Worm (Caenorhabditis elegans) whole organism, L4 larva: ENCODE data around the gene ZK470.6.

Source experiments
- D1046.2 ChIP-seq: fragments of 200-800 bp; sonication (Bioruptor generic); IDR thresholded peaks from 2 replicates; pipeline ENCODE4 v1.3.6; 2022; ENCODE audit warnings: missing genetic modification characterization, missing compliant biosample characterization
- F10B5.3 ChIP-seq: sonication (generic microtip); optimal IDR thresholded peaks from 2 replicates; lab custom pipeline; 2016; ENCODE audit warnings: mild to moderate bottlenecking, missing genetic modification characterization, missing compliant biosample characterization
- F44E2.7 ChIP-seq: fragments of 200-800 bp; sonication (Bioruptor generic); IDR thresholded peaks from 2 replicates; pipeline ENCODE4 v2.1.2; 2022; ENCODE audit warnings: missing genetic modification characterization, missing compliant biosample characterization
- T26A8.4 ChIP-seq: fragments of 200-800 bp; sonication (Bioruptor generic); IDR thresholded peaks from 2 replicates; pipeline ENCODE4 v1.3.6; 2022; ENCODE audit warnings: missing genetic modification characterization, missing compliant biosample characterization
- Y5F2A.4 ChIP-seq: fragments of 200-800 bp; sonication (Bioruptor generic); optimal IDR thresholded peaks from 2 replicates; lab custom pipeline; 2018; ENCODE audit warnings: mild to moderate bottlenecking, missing genetic modification characterization, missing compliant biosample characterization
- ZK546.5 ChIP-seq, 2 experiments: sonication (generic microtip); optimal IDR thresholded peaks; 2 replicates each; lab custom pipeline; 2017; ENCODE audit warnings: missing biosample characterization in 2 of 2, missing genetic modification characterization in 2 of 2
- aha-1 ChIP-seq: fragments of 150-350 bp; peaks from one replicate; lab custom pipeline; 2014; ENCODE audit warnings: missing biosample characterization, missing genetic modification characterization
- aly-2 ChIP-seq: sonication (generic microtip); optimal IDR thresholded peaks from 2 replicates; lab custom pipeline; 2018; ENCODE audit warnings: missing biosample characterization, missing genetic modification characterization
- ceh-82 ChIP-seq: sonication (generic microtip); optimal IDR thresholded peaks from 2 replicates; lab custom pipeline; 2017; ENCODE audit warnings: missing biosample characterization, missing genetic modification characterization
- daf-16 ChIP-seq, 3 experiments: sonication (generic microtip); optimal IDR thresholded peaks; 2 replicates each; lab custom pipeline; 2016 to 2017; ENCODE audit warnings: missing genetic modification characterization in 3 of 3, missing genetic modification reagents in 3 of 3, mild to moderate bottlenecking in 2 of 3, missing compliant biosample characterization in 2 of 3, missing biosample characterization in 1 of 3, moderate library complexity in 1 of 3
- daf-8 ChIP-seq: fragments of 200-800 bp; sonication (Bioruptor generic); IDR thresholded peaks from 2 replicates; pipeline ENCODE4 v1.3.6; 2022; ENCODE audit warnings: missing genetic modification characterization, missing compliant biosample characterization
- dmd-6 ChIP-seq: fragments of 200-800 bp; sonication (Bioruptor generic); IDR thresholded peaks from 2 replicates; pipeline ENCODE4 v1.3.6; 2022; ENCODE audit warnings: missing genetic modification reagents, missing genetic modification characterization, missing compliant biosample characterization
- dmd-9 ChIP-seq: fragments of 200-800 bp; sonication (Bioruptor generic); IDR thresholded peaks from 2 replicates; pipeline ENCODE4 v1.3.6; 2022; ENCODE audit warnings: missing genetic modification reagents, missing genetic modification characterization, missing compliant biosample characterization
- gei-8 ChIP-seq: fragments of 200-800 bp; sonication (Bioruptor generic); optimal IDR thresholded peaks from 2 replicates; lab custom pipeline; 2018; ENCODE audit warnings: mild to moderate bottlenecking, missing genetic modification characterization, missing compliant biosample characterization
- hif-1 ChIP-seq, 2 experiments: sonication (generic microtip); optimal IDR thresholded peaks; 2 replicates each; lab custom pipeline; 2016 to 2017; ENCODE audit warnings: missing compliant biosample characterization in 2 of 2, missing genetic modification characterization in 2 of 2, missing genetic modification reagents in 2 of 2, missing genotype in 2 of 2, mild to moderate bottlenecking in 1 of 2
- hlh-11 ChIP-seq: fragments of 200-800 bp; sonication (Bioruptor generic); optimal IDR thresholded peaks from 2 replicates; lab custom pipeline; 2018; ENCODE audit warnings: mild to moderate bottlenecking, missing genetic modification characterization, missing compliant biosample characterization
- hlh-30 ChIP-seq: sonication (generic microtip); optimal IDR thresholded peaks from 2 replicates; lab custom pipeline; 2017; ENCODE audit warnings: antibody characterized with exemption, mild to moderate bottlenecking, missing genetic modification characterization, missing compliant biosample characterization; ENCODE audit not compliant: insufficient read depth
- lsy-2 ChIP-seq, 2 experiments: fragments of 150-350 bp in 1 of 2; sonication (generic microtip) in 1 of 2; optimal IDR thresholded peaks; 2 replicates each; lab custom pipeline; 2014 to 2017; ENCODE audit warnings: missing biosample characterization in 2 of 2, missing genetic modification characterization in 2 of 2
- mdl-1 ChIP-seq, 2 experiments: fragments of 150-350 bp in 1 of 2; sonication (generic microtip) in 1 of 2; optimal IDR thresholded peaks; 2 replicates each; lab custom pipeline; 2014 to 2017; ENCODE audit warnings: missing biosample characterization in 2 of 2, missing genetic modification characterization in 2 of 2
- mdt-29 ChIP-seq: fragments of 200-800 bp; sonication (Bioruptor generic); IDR thresholded peaks from 2 replicates; pipeline ENCODE4 v1.3.6; 2022; ENCODE audit warnings: missing genetic modification reagents, missing genetic modification characterization, missing compliant biosample characterization
- mxl-2 ChIP-seq: fragments of 200-800 bp; sonication (Bioruptor generic); conservative IDR thresholded peaks from 2 replicates; pipeline ENCODE4 v1.3.6; 2022; ENCODE audit warnings: missing genetic modification reagents, missing genetic modification characterization, missing compliant biosample characterization
- mxl-3 ChIP-seq: fragments of 200-800 bp; sonication (Bioruptor generic); optimal IDR thresholded peaks from 2 replicates; lab custom pipeline; 2018; ENCODE audit warnings: mild to moderate bottlenecking, missing genetic modification characterization, missing compliant biosample characterization
- nhr-111 ChIP-seq: fragments of 200-800 bp; sonication (Bioruptor generic); optimal IDR thresholded peaks from 2 replicates; lab custom pipeline; 2018; ENCODE audit warnings: mild to moderate bottlenecking, missing genetic modification characterization, missing compliant biosample characterization
- nhr-25 ChIP-seq: sonication (generic microtip); optimal IDR thresholded peaks from 2 replicates; lab custom pipeline; 2017; ENCODE audit warnings: missing genetic modification characterization, mild to moderate bottlenecking, missing compliant biosample characterization, antibody characterized with exemption, moderate library complexity, borderline replicate concordance; ENCODE audit not compliant: insufficient read depth
- nhr-28 ChIP-seq: fragments of 150-350 bp; optimal IDR thresholded peaks from 2 replicates; lab custom pipeline; 2014; ENCODE audit warnings: missing biosample characterization, missing genetic modification characterization
- nhr-48 ChIP-seq: sonication (generic microtip); optimal IDR thresholded peaks from 2 replicates; lab custom pipeline; 2016; ENCODE audit warnings: mild to moderate bottlenecking, missing genetic modification characterization, missing compliant biosample characterization
- rbr-2 ChIP-seq: sonication (generic microtip); optimal IDR thresholded peaks from 2 replicates; lab custom pipeline; 2016; ENCODE audit warnings: missing genotype, missing genetic modification characterization, missing compliant biosample characterization
- snpc-1.2 ChIP-seq: fragments of 200-800 bp; sonication (Bioruptor generic); IDR thresholded peaks from 2 replicates; pipeline ENCODE4 v1.3.6; 2022; ENCODE audit warnings: missing genetic modification reagents, missing genetic modification characterization, missing compliant biosample characterization
- snpc-4 ChIP-seq: fragments of 150-350 bp; optimal IDR thresholded peaks from 2 replicates; lab custom pipeline; 2014; ENCODE audit warnings: missing biosample characterization, missing genetic modification characterization
- tra-1 ChIP-seq: fragments of 200-800 bp; sonication (Bioruptor generic); IDR thresholded peaks from 2 replicates; pipeline ENCODE4 v1.3.6; 2022; ENCODE audit warnings: missing genetic modification reagents, missing genetic modification characterization, missing compliant biosample characterization
- unc-130 ChIP-seq: sonication (generic microtip); optimal IDR thresholded peaks from 2 replicates; lab custom pipeline; 2016; ENCODE audit warnings: missing genetic modification reagents, missing genetic modification characterization, missing compliant biosample characterization
- unc-62 ChIP-seq, 3 experiments: fragments of 150-350 bp in 1 of 3; sonication (generic microtip); optimal IDR thresholded peaks in 2 of 3; peaks in 1 of 3; 1 replicate in 1 of 3; 2 replicates in 2 of 3; lab custom pipeline; 2014 to 2017; ENCODE audit warnings: missing biosample characterization in 3 of 3, missing genetic modification characterization in 3 of 3, missing genetic modification reagents in 3 of 3, missing genotype in 1 of 3
- zag-1 ChIP-seq: fragments of 150-350 bp; optimal IDR thresholded peaks from 2 replicates; lab custom pipeline; 2014; ENCODE audit warnings: missing biosample characterization, missing genetic modification characterization
- ztf-11 ChIP-seq: fragments of 150-350 bp; optimal IDR thresholded peaks from 2 replicates; lab custom pipeline; 2014; ENCODE audit warnings: missing biosample characterization, missing genetic modification characterization
- ztf-7 ChIP-seq: fragments of 150-350 bp; optimal IDR thresholded peaks from 2 replicates; lab custom pipeline; 2014; ENCODE audit warnings: missing biosample characterization, missing genetic modification characterization

ZK470.6 gene

ce11 chrX:4139593-4140565 lies 37.4 kb downstream of the ZK470.6 start, which contains the start of gene ZK470.4 (continued):
- TF ChIP-seq snpc-4 (no peak), Y5F2A.4 (GFP tag; lab: Kevin White, UChicago) (no peak), F44E2.7 (GFP tag; lab: Robert Waterston, UW) (no peak), hlh-11 (tag; lab: Kevin White, UChicago) (peak; percentile 34), T26A8.4 (0 out of 2 replicates have a peak, but pooled peaks have one; percentile 29), snpc-1.2 (GFP tag; lab: Robert Waterston, UW) (peak; percentile 55; the same call in 1 of the 2 replicates), ZK546.5 (tag; optimal IDR thresholded peaks at IDR 0.05; lab: Kevin White, UChicago) (no peak), F10B5.3 (tag; lab: Kevin White, UChicago) (no peak), nhr-25 (no peak), aha-1 (tag; lab: Kevin White, UChicago) (peak; percentile 99), lsy-2 (tag; optimal IDR thresholded peaks at IDR 0.05; lab: Kevin White, UChicago) (peak in 1 of 2 experiments; percentile 32), unc-130 (GFP tag; lab: Kevin White, UChicago) (no peak), mdt-29 (no peak), daf-16 (GFP tag; optimal IDR thresholded peaks at IDR 0.05; lab: Kevin White, UChicago) (no peak), daf-16 (tag; optimal IDR thresholded peaks at IDR 0.05; lab: Kevin White, UChicago) (peak; percentile 29), unc-62 (GFP tag; optimal IDR thresholded peaks at IDR 0.05 in 1 of 2; lab: Kevin White, UChicago) (peak in 1 of 2 experiments; percentile 86), unc-62 (tag; optimal IDR thresholded peaks at IDR 0.05; lab: Kevin White, UChicago) (no peak), rbr-2 (tag; lab: Kevin White, UChicago) (no peak), D1046.2 (GFP tag; lab: Robert Waterston, UW) (no peak), daf-8 (GFP tag; lab: Robert Waterston, UW) (no peak), nhr-28 (peak; percentile 63), nhr-48 (tag; lab: Kevin White, UChicago) (no peak), aly-2 (tag; lab: Kevin White, UChicago) (no peak), hif-1 (tag; optimal IDR thresholded peaks at IDR 0.05; lab: Kevin White, UChicago) (peak in 1 of 2 experiments; percentile 97), gei-8 (GFP tag; lab: Kevin White, UChicago) (no peak), hlh-30 (tag; lab: Kevin White, UChicago) (peak; percentile 36), ceh-82 (no peak), zag-1 (tag; lab: Kevin White, UChicago) (no peak), mxl-3 (no peak), mxl-2 (GFP tag; lab: Robert Waterston, UW) (no peak), ztf-11 (tag; lab: Kevin White, UChicago) (no peak), dmd-6 (GFP tag; lab: Robert Waterston, UW) (peak; percentile 35; the same call in 1 of the 2 replicates)

- TF ChIP-seq daf-16 (GFP tag; optimal IDR thresholded peaks at IDR 0.05; lab: Kevin White, UChicago) (no peak), daf-16 (tag; optimal IDR thresholded peaks at IDR 0.05; lab: Kevin White, UChicago) (peak; percentile 22), dmd-9 (GFP tag; lab: Robert Waterston, UW) (no peak), mxl-3 (peak; percentile 29), aha-1 (tag; lab: Kevin White, UChicago) (peak; percentile 88), hlh-11 (tag; lab: Kevin White, UChicago) (peak; percentile 53), unc-62 (GFP tag; optimal IDR thresholded peaks at IDR 0.05 in 1 of 2; lab: Kevin White, UChicago) (peak in 1 of 2 experiments; percentile 71), unc-62 (tag; optimal IDR thresholded peaks at IDR 0.05; lab: Kevin White, UChicago) (no peak), nhr-111 (GFP tag; lab: Kevin White, UChicago) (no peak), nhr-48 (tag; lab: Kevin White, UChicago) (peak; percentile 9), nhr-28 (peak; percentile 17), tra-1 (peak; percentile 68; the same call in 1 of the 2 replicates), ztf-7 (tag; lab: Kevin White, UChicago) (no peak), mdl-1 (tag; optimal IDR thresholded peaks at IDR 0.05; lab: Kevin White, UChicago) (peak in 1 of 2 experiments; percentile 51), hlh-30 (tag; lab: Kevin White, UChicago) (peak; percentile 22)
Measured at ce11 chrX:4138413-4139193, 38.7 kb downstream of the ZK470.6 start.
